Worm (Caenorhabditis elegans) whole organism, L2 larva: ENCODE data around the gene F59B2.13.

Experiments
- C34F6.9 ChIP-seq: fragments of 150-350 bp; optimal IDR thresholded peaks from 2 replicates; lab custom pipeline; 2014; ENCODE audit warnings: missing biosample characterization, missing genetic modification characterization
- F13H6.1 ChIP-seq: sonication (generic microtip); optimal IDR thresholded peaks from 2 replicates; lab custom pipeline; 2016; ENCODE audit warnings: missing genetic modification characterization, missing compliant biosample characterization
- Y55F3AM.14 ChIP-seq: fragments of 200-800 bp; sonication (Bioruptor generic); optimal IDR thresholded peaks from 2 replicates; lab custom pipeline; 2018; ENCODE audit warnings: mild to moderate bottlenecking, missing genetic modification characterization, missing compliant biosample characterization
- alr-1 ChIP-seq: fragments of 150-350 bp; optimal IDR thresholded peaks from 2 replicates; lab custom pipeline; 2014; ENCODE audit warnings: missing biosample characterization, missing genetic modification characterization
- ama-1 ChIP-seq: fragments of 150-350 bp; optimal IDR thresholded peaks from 2 replicates; lab custom pipeline; 2018; ENCODE audit warnings: inconsistent platforms
- blmp-1 ChIP-seq: sonication (generic microtip); optimal IDR thresholded peaks from 2 replicates; lab custom pipeline; 2017; ENCODE audit warnings: missing genetic modification characterization, mild to moderate bottlenecking, missing compliant biosample characterization, antibody characterized with exemption, moderate library complexity; ENCODE audit not compliant: insufficient read depth
- ceh-82 ChIP-seq: fragments of 150-350 bp; optimal IDR thresholded peaks from 2 replicates; lab custom pipeline; 2014; ENCODE audit warnings: missing biosample characterization, missing genetic modification characterization
- crh-2 ChIP-seq: sonication (generic microtip); optimal IDR thresholded peaks from 2 replicates; lab custom pipeline; 2017; ENCODE audit warnings: missing biosample characterization, missing genetic modification characterization
- dmd-4 ChIP-seq: sonication (generic microtip); optimal IDR thresholded peaks from 2 replicates; lab custom pipeline; 2017; ENCODE audit warnings: missing biosample characterization, missing genetic modification characterization
- elt-3 ChIP-seq: sonication (generic microtip); optimal IDR thresholded peaks from 2 replicates; lab custom pipeline; 2017; ENCODE audit warnings: missing biosample characterization, missing genetic modification characterization
- fos-1 ChIP-seq: fragments of 150-350 bp; optimal IDR thresholded peaks from 2 replicates; lab custom pipeline; 2014; ENCODE audit warnings: missing biosample characterization, missing genetic modification characterization
- gmeb-1 ChIP-seq: fragments of 150-350 bp; optimal IDR thresholded peaks from 2 replicates; lab custom pipeline; 2014; ENCODE audit warnings: missing biosample characterization, missing genetic modification characterization
- lin-39 ChIP-seq: fragments of 150-350 bp; optimal IDR thresholded peaks from 2 replicates; lab custom pipeline; 2014; ENCODE audit warnings: missing biosample characterization, missing genetic modification reagents, missing genetic modification characterization
- lsy-2 ChIP-seq, 2 experiments: fragments of 150-350 bp in 1 of 2; sonication (generic microtip) in 1 of 2; optimal IDR thresholded peaks; 2 replicates each; lab custom pipeline; 2014 to 2017; ENCODE audit warnings: missing biosample characterization in 2 of 2, missing genetic modification characterization in 2 of 2
- nhr-10 ChIP-seq: sonication (generic microtip); optimal IDR thresholded peaks from 2 replicates; lab custom pipeline; 2017; ENCODE audit warnings: missing biosample characterization, missing genetic modification characterization
- nhr-11 ChIP-seq: fragments of 150-350 bp; optimal IDR thresholded peaks from 2 replicates; lab custom pipeline; 2014; ENCODE audit warnings: missing biosample characterization, missing genetic modification characterization
- nhr-21 ChIP-seq: fragments of 150-350 bp; optimal IDR thresholded peaks from 2 replicates; lab custom pipeline; 2014; ENCODE audit warnings: missing biosample characterization, missing genetic modification characterization
- nhr-25 ChIP-seq: fragments of 150-350 bp; sonication (generic microtip); optimal IDR thresholded peaks from 3 replicates; lab custom pipeline; 2014; ENCODE audit warnings: missing biosample characterization, missing genetic modification characterization
- peb-1 ChIP-seq: fragments of 150-350 bp; optimal IDR thresholded peaks from 2 replicates; lab custom pipeline; 2014; ENCODE audit warnings: missing biosample characterization, missing genetic modification characterization
- sma-3 ChIP-seq: sonication (generic microtip); optimal IDR thresholded peaks from 2 replicates; lab custom pipeline; 2016; ENCODE audit warnings: missing genetic modification reagents, missing genetic modification characterization, missing compliant biosample characterization
- sma-9 ChIP-seq, 2 experiments: fragments of 150-350 bp in 1 of 2; sonication (generic microtip) in 1 of 2; optimal IDR thresholded peaks; 2 replicates each; lab custom pipeline; 2014 to 2016; ENCODE audit warnings: missing genetic modification characterization in 2 of 2, mild to moderate bottlenecking in 1 of 2, missing biosample characterization in 1 of 2, missing compliant biosample characterization in 1 of 2, missing genetic modification reagents in 1 of 2, moderate library complexity in 1 of 2
- unc-55 ChIP-seq: fragments of 150-350 bp; sonication (generic microtip); optimal IDR thresholded peaks from 3 replicates; lab custom pipeline; 2014; ENCODE audit warnings: missing biosample characterization, missing genetic modification reagents, missing genetic modification characterization
- ztf-1 ChIP-seq: fragments of 200-800 bp; sonication (Bioruptor generic); conservative IDR thresholded peaks from 2 replicates; pipeline ENCODE4 v1.3.6; 2022; ENCODE audit warnings: missing genetic modification characterization, missing compliant biosample characterization
- ztf-11 ChIP-seq: sonication (generic microtip); optimal IDR thresholded peaks from 2 replicates; lab custom pipeline; 2017; ENCODE audit warnings: missing biosample characterization, missing genetic modification characterization

F59B2.13 gene

ce11 chrIII:8980892-8981291, 46.0 kb downstream of the F59B2.13 start:
- TF ChIP-seq lin-39 (tag; lab: Kevin White, UChicago): no peak
- TF ChIP-seq nhr-10 (tag; lab: Kevin White, UChicago): no peak
- TF ChIP-seq gmeb-1 (tag; lab: Kevin White, UChicago): no peak
- TF ChIP-seq elt-3 (tag; lab: Kevin White, UChicago): no peak
- no peak for TF ChIP-seq sma-9 (GFP tag; optimal IDR thresholded peaks at IDR 0.05; lab: Kevin White, UChicago)
- TF ChIP-seq sma-9 (tag; optimal IDR thresholded peaks at IDR 0.05; lab: Kevin White, UChicago): no peak
- no peak for TF ChIP-seq unc-55 (GFP tag; lab: Kevin White, UChicago)
- TF ChIP-seq sma-3 (GFP tag; lab: Kevin White, UChicago): no peak

- TF ChIP-seq sma-3 (GFP tag; lab: Kevin White, UChicago) (peak; percentile 15), C34F6.9 (peak; percentile 34), Y55F3AM.14 (GFP tag; lab: Kevin White, UChicago) (peak; percentile 55), ama-1 (lab: Kevin White, UChicago) (no peak), ztf-11 (tag; lab: Kevin White, UChicago) (no peak), peb-1 (tag; lab: Kevin White, UChicago) (no peak), F13H6.1 (no peak), ceh-82 (tag; lab: Kevin White, UChicago) (no peak), ztf-1 (GFP tag; lab: Robert Waterston, UW) (no peak), lsy-2 (tag; optimal IDR thresholded peaks at IDR 0.05; lab: Kevin White, UChicago) (peak in 1 of 2 experiments; percentile 36), nhr-25 (tag; lab: Kevin White, UChicago) (peak; percentile 36), fos-1 (tag; lab: Kevin White, UChicago) (peak; percentile 15), sma-9 (GFP tag; optimal IDR thresholded peaks at IDR 0.05; lab: Kevin White, UChicago) (peak; percentile 37), sma-9 (tag; optimal IDR thresholded peaks at IDR 0.05; lab: Kevin White, UChicago) (no peak), nhr-11 (tag; lab: Kevin White, UChicago) (no peak), crh-2 (tag; lab: Kevin White, UChicago) (peak; percentile 2), alr-1 (tag; lab: Kevin White, UChicago) (no peak)
Observed at ce11 chrIII:8978512-8979352, 48.1 kb downstream of the F59B2.13 start.

- TF ChIP-seq nhr-10 (tag; lab: Kevin White, UChicago) (no peak), nhr-21 (tag; lab: Kevin White, UChicago) (peak; percentile 58), ztf-1 (GFP tag; lab: Robert Waterston, UW) (no peak), dmd-4 (tag; lab: Kevin White, UChicago) (no peak), blmp-1 (tag; lab: Kevin White, UChicago) (peak; percentile 28), Y55F3AM.14 (GFP tag; lab: Kevin White, UChicago) (peak; percentile 24)
- TF ChIP-seq, all 48 proteins: peak for 3
Observed at ce11 chrIII:8974835-8975234, 52.0 kb downstream of the F59B2.13 start.
